Worm (Caenorhabditis elegans) whole organism, L4/young adult: ENCODE results near the gene taf-10.

ENCODE experiments used
- W03F9.2 ChIP-seq: fragments of 150-350 bp; optimal IDR thresholded peaks from 2 replicates; lab custom pipeline; 2014; ENCODE audit warnings: missing biosample characterization, missing genetic modification characterization
- dao-5 ChIP-seq: sonication (generic microtip); optimal IDR thresholded peaks from 2 replicates; lab custom pipeline; 2016; ENCODE audit warnings: missing genotype, missing genetic modification characterization, moderate library complexity, missing compliant biosample characterization
- him-1 ChIP-seq: sonication (generic microtip); optimal IDR thresholded peaks from 2 replicates; lab custom pipeline; 2016; ENCODE audit warnings: missing genotype, missing genetic modification reagents, missing genetic modification characterization, missing compliant biosample characterization

ce11 chrV:4642691-4643090, 44.2 kb upstream of the taf-10 start, which contains the start of gene soc-1:
- TF ChIP-seq him-1 (no peak), W03F9.2 (tag; lab: Kevin White, UChicago) (no peak), dao-5 (tag; lab: Kevin White, UChicago) (no peak)
